Worm (Caenorhabditis elegans): ENCODE measurements around the gene nlp-22.

The nlp-22 gene

DNA sequence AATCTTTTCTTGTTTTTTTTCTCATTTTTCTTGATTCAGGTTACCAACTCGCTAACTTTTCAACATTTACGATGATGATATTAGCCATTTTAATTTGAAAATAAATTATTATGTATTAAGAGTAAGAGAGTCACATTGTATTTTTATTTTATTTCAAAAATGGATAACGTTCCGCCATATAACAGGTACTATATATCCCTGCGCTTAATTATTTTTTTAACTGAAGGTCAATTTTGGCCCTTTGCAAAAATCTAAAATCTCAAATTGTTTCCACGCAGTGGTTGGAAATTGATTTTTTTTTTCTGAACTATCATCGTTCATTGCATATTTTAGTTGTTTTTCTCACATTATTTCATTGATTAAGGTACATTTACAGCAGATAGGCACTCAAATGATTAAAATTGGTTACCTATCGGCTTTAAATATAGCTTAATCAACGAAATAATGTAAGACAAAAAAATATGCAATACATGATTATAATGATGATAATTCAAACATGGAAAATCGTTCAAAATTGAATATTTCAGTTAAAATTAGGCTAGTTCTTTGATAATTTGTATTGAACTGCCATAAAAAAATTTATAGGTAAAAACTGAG is 22.9 kb upstream of the nlp-22 start (continued):
- TF ChIP-seq ZK546.5 (tag; optimal IDR thresholded peaks at IDR 0.05) (peak; percentile 40), nhr-12 (tag; optimal IDR thresholded peaks at IDR 0.05) (no peak), snpc-4 (tag; optimal IDR thresholded peaks at IDR 0.05) (peak; percentile 89), unc-39 (tag; optimal IDR thresholded peaks at IDR 0.05) (no peak), nhr-23 (tag; optimal IDR thresholded peaks at IDR 0.05) (peak; percentile 97)

DNA sequence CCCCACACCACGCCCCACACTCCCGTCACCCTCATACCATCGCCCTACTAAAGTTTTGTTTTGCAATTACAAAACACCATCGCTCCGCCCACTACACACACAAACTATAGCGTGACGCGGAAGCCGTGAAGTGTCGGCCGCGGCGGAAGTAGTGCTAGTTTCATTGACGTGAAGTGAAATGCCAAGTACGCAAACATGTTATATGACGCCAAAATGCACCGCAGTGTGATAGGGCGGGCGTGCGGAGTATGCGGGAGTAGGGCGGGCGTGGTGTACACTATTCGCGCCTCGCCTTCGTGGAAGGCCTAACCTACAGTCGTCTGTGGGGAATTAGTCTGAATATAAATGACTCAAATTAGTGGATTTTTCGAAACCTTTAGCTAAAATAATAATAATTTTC is 21.0 kb upstream of the nlp-22 start:
- no peak for TF ChIP-seq mml-1 (tag; optimal IDR thresholded peaks at IDR 0.05)
- TF ChIP-seq nhr-43 (tag; optimal IDR thresholded peaks at IDR 0.05; ENCODE audit: poor library complexity, severe bottlenecking) = no peak
- no peak for TF ChIP-seq fkh-2 (tag; optimal IDR thresholded peaks at IDR 0.05)
- no peak for TF ChIP-seq pha-4 (tag; optimal IDR thresholded peaks at IDR 0.05)
- no peak for TF ChIP-seq ama-1 (optimal IDR thresholded peaks at IDR 0.05)
- TF ChIP-seq nhr-25 (tag; optimal IDR thresholded peaks at IDR 0.05) = no peak
- no peak for TF ChIP-seq elt-1 (tag; optimal IDR thresholded peaks at IDR 0.05)

DNA sequence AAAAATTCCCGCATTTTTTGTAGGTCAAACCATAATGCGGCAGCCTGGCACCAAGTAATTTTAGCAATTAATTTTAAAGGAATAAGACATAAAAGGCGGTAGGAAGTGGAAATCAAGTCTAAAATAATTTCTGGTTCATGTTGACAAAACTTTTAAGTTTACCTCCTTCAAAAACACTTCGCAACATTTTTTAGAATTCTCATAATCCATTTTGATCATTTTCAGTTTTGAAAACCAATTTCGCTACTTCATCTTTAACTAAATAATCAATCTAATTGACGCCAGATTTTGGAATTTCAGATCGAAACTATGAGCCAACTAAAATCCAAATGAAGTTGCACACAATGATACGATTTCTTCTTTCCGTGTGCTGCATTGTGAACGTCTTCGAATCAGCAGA is 17.9 kb upstream of the nlp-22 start, which contains the start of gene lgc-40:
lgc-40 (plus strand) TSS at position 301 of the 400 bp plus-strand sequence.
- TF ChIP-seq snpc-4 (tag; optimal IDR thresholded peaks at IDR 0.05) = no peak
- no peak for TF ChIP-seq egl-5 (tag; optimal IDR thresholded peaks at IDR 0.05)
- TF ChIP-seq ZK546.5 (tag; optimal IDR thresholded peaks at IDR 0.05) = no peak
- no peak for TF ChIP-seq nhr-23 (tag; optimal IDR thresholded peaks at IDR 0.05)
- no peak for TF ChIP-seq nhr-12 (tag; optimal IDR thresholded peaks at IDR 0.05)
- TF ChIP-seq egl-27 (tag; optimal IDR thresholded peaks at IDR 0.05) = no peak
- TF ChIP-seq nhr-11 (tag; optimal IDR thresholded peaks at IDR 0.05) = no peak
- no peak for TF ChIP-seq zag-1 (tag; optimal IDR thresholded peaks at IDR 0.05)
- no peak for TF ChIP-seq ceh-82 (tag; optimal IDR thresholded peaks at IDR 0.05)
- no peak for TF ChIP-seq lsy-12 (tag; optimal IDR thresholded peaks at IDR 0.05)
- no peak for TF ChIP-seq pha-4 (tag; optimal IDR thresholded peaks at IDR 0.05)
- TF ChIP-seq nhr-77 (tag; optimal IDR thresholded peaks at IDR 0.05) = no peak
- no peak for TF ChIP-seq nhr-43 (tag; optimal IDR thresholded peaks at IDR 0.05; ENCODE audit: poor library complexity, severe bottlenecking)
- TF ChIP-seq eor-1 (tag; optimal IDR thresholded peaks at IDR 0.05) = no peak
- no peak for TF ChIP-seq unc-39 (tag; optimal IDR thresholded peaks at IDR 0.05)
- no peak for TF ChIP-seq nhr-25 (tag; optimal IDR thresholded peaks at IDR 0.05)
- no peak for TF ChIP-seq mml-1 (tag; optimal IDR thresholded peaks at IDR 0.05)
- TF ChIP-seq R02D3.7 (tag; optimal IDR thresholded peaks at IDR 0.05) = no peak
- TF ChIP-seq ztf-4 (tag; optimal IDR thresholded peaks at IDR 0.05) = no peak
- TF ChIP-seq aly-2 (tag; optimal IDR thresholded peaks at IDR 0.05) = no peak

DNA sequence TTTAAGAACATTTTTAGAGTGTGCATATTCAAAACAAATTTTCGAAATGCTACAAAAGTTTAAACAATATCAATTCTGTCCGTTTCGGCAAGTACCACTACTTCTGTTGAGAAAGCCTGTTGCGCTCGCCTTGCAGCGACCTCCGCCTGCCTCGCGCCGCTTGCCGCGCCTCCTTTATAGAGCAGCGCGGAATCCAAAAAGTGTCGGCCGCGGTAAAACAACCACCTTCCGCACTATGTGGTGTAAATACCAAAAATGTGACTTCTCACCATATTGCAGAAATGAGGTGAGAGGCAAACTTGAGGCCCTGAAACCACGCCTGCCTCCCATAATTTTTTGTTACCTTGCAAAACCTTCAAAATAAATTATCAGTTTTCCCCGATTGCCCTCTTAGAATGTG is 11.0 kb upstream of the nlp-22 start:
- TF ChIP-seq elt-3 (tag; optimal IDR thresholded peaks at IDR 0.05) = no peak

DNA sequence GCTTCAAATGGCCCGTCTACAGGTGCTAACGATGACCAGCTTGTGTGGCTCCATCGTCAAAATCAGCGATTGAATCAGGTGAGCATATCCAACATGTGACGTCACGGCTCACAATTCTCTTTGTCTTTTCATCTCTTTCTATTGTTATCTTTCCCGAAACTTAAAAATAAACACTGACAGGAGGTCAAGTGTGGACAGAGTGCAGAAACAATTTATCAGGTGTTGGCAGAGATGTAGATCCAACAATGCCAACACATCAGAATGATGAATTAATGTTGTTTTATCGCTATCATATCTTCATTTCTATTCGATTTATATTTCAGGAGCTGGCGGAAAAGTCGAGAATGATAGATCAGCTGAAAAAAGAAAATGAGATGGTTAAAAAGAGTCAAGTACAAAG is 6.1 kb upstream of the nlp-22 start:
- TF ChIP-seq nhr-76 (tag; optimal IDR thresholded peaks at IDR 0.05) (no peak), elt-2 (tag; optimal IDR thresholded peaks at IDR 0.05) (no peak), ceh-28 (tag; optimal IDR thresholded peaks at IDR 0.05) (no peak), fkh-10 (GFP tag; optimal IDR thresholded peaks at IDR 0.05) (no peak), egl-5 (tag; optimal IDR thresholded peaks at IDR 0.05) (no peak), fos-1 (tag; optimal IDR thresholded peaks at IDR 0.05) (no peak), lin-15B (tag; optimal IDR thresholded peaks at IDR 0.05) (no peak), hmg-11 (tag; optimal IDR thresholded peaks at IDR 0.05) (no peak), nhr-237 (tag; optimal IDR thresholded peaks at IDR 0.05) (no peak), nhr-12 (tag; optimal IDR thresholded peaks at IDR 0.05) (no peak), nhr-23 (tag; optimal IDR thresholded peaks at IDR 0.05) (no peak), zag-1 (tag; optimal IDR thresholded peaks at IDR 0.05) (no peak), ceh-9 (tag; optimal IDR thresholded peaks at IDR 0.05) (no peak), ZK546.5 (tag; optimal IDR thresholded peaks at IDR 0.05) (no peak), lsy-12 (tag; optimal IDR thresholded peaks at IDR 0.05) (no peak), ama-1 (optimal IDR thresholded peaks at IDR 0.05) (no peak), R02D3.7 (tag; optimal IDR thresholded peaks at IDR 0.05) (no peak), egl-27 (tag; optimal IDR thresholded peaks at IDR 0.05) (no peak), unc-62 (GFP tag; optimal IDR thresholded peaks at IDR 0.05) (no peak), elt-3 (tag; optimal IDR thresholded peaks at IDR 0.05) (no peak)
